Fruit fly (Drosophila melanogaster) whole organism, prepupa: ENCODE measurements around the gene Sgt.
A peak's percentile ranks its signal among the peaks of the same experiment; 100 is the strongest.

Experiments
- Blimp-1 ChIP-seq: fragments of 200-800 bp; sonication (Bioruptor generic); optimal IDR thresholded peaks from 3 replicates; lab custom pipeline; 2017; ENCODE audit warnings: missing biosample characterization, missing genetic modification characterization, mild to moderate bottlenecking, moderate library complexity, missing genetic modification reagents
- CG10669 ChIP-seq: fragments of 200-800 bp; sonication (Bioruptor generic); optimal IDR thresholded peaks from 3 replicates; lab custom pipeline; 2018; ENCODE audit warnings: missing biosample characterization, mild to moderate bottlenecking, missing genetic modification characterization, moderate library complexity
- CG11294 ChIP-seq: fragments of 200-800 bp; sonication (Bioruptor generic); IDR thresholded peaks from 2 replicates; pipeline ENCODE4 v1.3.6; 2022; ENCODE audit warnings: missing biosample characterization, missing genetic modification characterization
- CG11762 ChIP-seq: fragments of 200-800 bp; sonication (Bioruptor generic); optimal IDR thresholded peaks from 3 replicates; lab custom pipeline; 2016; ENCODE audit warnings: missing biosample characterization, missing genetic modification characterization; ENCODE audit not compliant: insufficient read depth
- CG15336 ChIP-seq: fragments of 200-800 bp; sonication (Bioruptor generic); IDR thresholded peaks from 2 replicates; pipeline ENCODE4 v1.3.6; 2022; ENCODE audit warnings: missing biosample characterization, missing genetic modification characterization
- CG1621 ChIP-seq: fragments of 200-800 bp; sonication (Bioruptor generic); optimal IDR thresholded peaks from 3 replicates; lab custom pipeline; 2018; ENCODE audit warnings: missing biosample characterization, mild to moderate bottlenecking, missing genetic modification characterization
- CG16779 ChIP-seq: fragments of 200-800 bp; sonication (Bioruptor generic); optimal IDR thresholded peaks from 3 replicates; lab custom pipeline; 2017; ENCODE audit warnings: missing biosample characterization, mild to moderate bottlenecking, missing genetic modification characterization
- CG31627 ChIP-seq: fragments of 200-800 bp; sonication (Bioruptor generic); optimal IDR thresholded peaks from 3 replicates; lab custom pipeline; 2016; ENCODE audit warnings: missing biosample characterization, missing genetic modification characterization
- CG32006 ChIP-seq: fragments of 200-800 bp; sonication (Bioruptor generic); optimal IDR thresholded peaks from 3 replicates; lab custom pipeline; 2017; ENCODE audit warnings: missing biosample characterization, mild to moderate bottlenecking, missing genetic modification characterization
- CG34406 ChIP-seq: fragments of 200-800 bp; sonication (Bioruptor generic); optimal IDR thresholded peaks from 3 replicates; lab custom pipeline; 2016; ENCODE audit warnings: missing biosample characterization, missing genetic modification characterization
- CG3919 ChIP-seq: fragments of 200-800 bp; sonication (Bioruptor generic); optimal IDR thresholded peaks from 3 replicates; lab custom pipeline; 2016; ENCODE audit warnings: missing biosample characterization, missing genetic modification characterization
- CG4318 ChIP-seq: fragments of 200-800 bp; sonication (Bioruptor generic); optimal IDR thresholded peaks from 3 replicates; lab custom pipeline; 2017; ENCODE audit warnings: missing biosample characterization, mild to moderate bottlenecking, missing genetic modification characterization
- CG6808 ChIP-seq: fragments of 200-800 bp; sonication (Bioruptor generic); optimal IDR thresholded peaks from 3 replicates; lab custom pipeline; 2017; ENCODE audit warnings: missing biosample characterization, missing genetic modification characterization, mild to moderate bottlenecking, moderate library complexity, missing genetic modification reagents
- CG6854 ChIP-seq: fragments of 200-800 bp; sonication (Bioruptor generic); optimal IDR thresholded peaks from 2 replicates; lab custom pipeline; 2017; ENCODE audit warnings: missing biosample characterization, mild to moderate bottlenecking, missing genetic modification characterization
- CG7368 ChIP-seq: fragments of 200-800 bp; sonication (Bioruptor generic); optimal IDR thresholded peaks from 3 replicates; lab custom pipeline; 2016; ENCODE audit warnings: missing biosample characterization, missing genetic modification characterization
- CG8119 ChIP-seq: fragments of 200-800 bp; sonication (Bioruptor generic); IDR thresholded peaks from 3 replicates; pipeline ENCODE4 v1.3.6; 2022; ENCODE audit warnings: missing biosample characterization, missing genetic modification characterization
- CG8319 ChIP-seq: fragments of 200-800 bp; sonication (Bioruptor generic); optimal IDR thresholded peaks from 3 replicates; lab custom pipeline; 2016; ENCODE audit warnings: missing biosample characterization, missing genetic modification characterization
- CG8632 ChIP-seq: fragments of 200-800 bp; sonication (Bioruptor generic); optimal IDR thresholded peaks from 3 replicates; lab custom pipeline; 2016; ENCODE audit warnings: missing biosample characterization, missing genetic modification characterization
- CG9139 ChIP-seq: fragments of 200-800 bp; sonication (Bioruptor generic); optimal IDR thresholded peaks from 3 replicates; lab custom pipeline; 2017; ENCODE audit warnings: missing biosample characterization, mild to moderate bottlenecking, missing genetic modification characterization
- Eip75B ChIP-seq: fragments of 200-800 bp; sonication (Bioruptor generic); optimal IDR thresholded peaks from 3 replicates; lab custom pipeline; 2016; ENCODE audit warnings: missing biosample characterization, missing genetic modification characterization
- Eip78C ChIP-seq: fragments of 200-800 bp; sonication (Bioruptor generic); peaks from one replicate; lab custom pipeline; 2016; ENCODE audit warnings: missing biosample characterization, missing genetic modification characterization
- Eip93F ChIP-seq: fragments of 200-800 bp; sonication (Bioruptor generic); optimal IDR thresholded peaks from 2 replicates; lab custom pipeline; 2016; ENCODE audit warnings: missing biosample characterization, mild to moderate bottlenecking, missing genetic modification characterization
- Ets21C ChIP-seq: fragments of 200-800 bp; sonication (Bioruptor generic); optimal IDR thresholded peaks from 3 replicates; lab custom pipeline; 2016; ENCODE audit warnings: missing biosample characterization, missing genetic modification characterization
- Gug ChIP-seq: fragments of 200-800 bp; sonication (Bioruptor generic); IDR thresholded peaks from 2 replicates; pipeline ENCODE4 v1.3.6; 2022; ENCODE audit warnings: missing biosample characterization, missing genetic modification characterization
- Hr38 ChIP-seq: sonication (Bioruptor generic); optimal IDR thresholded peaks from 2 replicates; lab custom pipeline; 2016; ENCODE audit warnings: missing biosample characterization, missing genetic modification characterization
- Met ChIP-seq: fragments of 200-800 bp; sonication (Bioruptor generic); optimal IDR thresholded peaks from 3 replicates; lab custom pipeline; 2016; ENCODE audit warnings: missing biosample characterization, missing genetic modification characterization
- OdsH ChIP-seq: fragments of 200-800 bp; sonication (Bioruptor generic); optimal IDR thresholded peaks from 3 replicates; lab custom pipeline; 2016; ENCODE audit warnings: missing biosample characterization, missing genetic modification characterization
- Smox ChIP-seq: fragments of 200-800 bp; sonication (Bioruptor generic); optimal IDR thresholded peaks from 3 replicates; lab custom pipeline; 2016; ENCODE audit warnings: missing biosample characterization, missing genetic modification characterization
- Sox14 ChIP-seq: fragments of 200-800 bp; sonication (Bioruptor generic); optimal IDR thresholded peaks from 3 replicates; lab custom pipeline; 2016; ENCODE audit warnings: missing biosample characterization, missing genetic modification characterization
- Sox15 ChIP-seq: fragments of 200-800 bp; sonication (Bioruptor generic); optimal IDR thresholded peaks from 3 replicates; lab custom pipeline; 2016; ENCODE audit warnings: missing biosample characterization, missing genetic modification characterization
- achi ChIP-seq: fragments of 200-800 bp; sonication (Bioruptor generic); optimal IDR thresholded peaks from 3 replicates; lab custom pipeline; 2016; ENCODE audit warnings: missing biosample characterization, missing genetic modification characterization
- acj6 ChIP-seq: fragments of 200-800 bp; sonication (Bioruptor generic); optimal IDR thresholded peaks from 3 replicates; lab custom pipeline; 2016; ENCODE audit warnings: missing biosample characterization, missing genetic modification characterization
- cyc ChIP-seq: fragments of 200-800 bp; sonication (Bioruptor generic); optimal IDR thresholded peaks from 3 replicates; lab custom pipeline; 2016; ENCODE audit warnings: missing biosample characterization, missing genetic modification characterization
- dac ChIP-seq: fragments of 200-800 bp; sonication (Bioruptor generic); optimal IDR thresholded peaks from 2 replicates; lab custom pipeline; 2017; ENCODE audit warnings: missing biosample characterization, mild to moderate bottlenecking, missing genetic modification characterization
- dsx ChIP-seq: fragments of 200-800 bp; optimal IDR thresholded peaks from 3 replicates; lab custom pipeline; 2019; ENCODE audit warnings: missing biosample characterization, mild to moderate bottlenecking, missing genetic modification characterization, moderate library complexity; ENCODE audit not compliant: poor library complexity, severe bottlenecking
- eg ChIP-seq: fragments of 200-800 bp; sonication (Bioruptor generic); IDR thresholded peaks from 3 replicates; pipeline ENCODE4 v1.3.6; 2022; ENCODE audit warnings: missing biosample characterization, missing genetic modification characterization
- esn ChIP-seq: fragments of 200-800 bp; sonication (Bioruptor generic); optimal IDR thresholded peaks from 2 replicates; lab custom pipeline; 2016; ENCODE audit warnings: missing biosample characterization, mild to moderate bottlenecking, missing genetic modification characterization, moderate library complexity
- fd59A ChIP-seq: fragments of 200-800 bp; sonication (Bioruptor generic); optimal IDR thresholded peaks from 2 replicates; lab custom pipeline; 2017; ENCODE audit warnings: missing biosample characterization, mild to moderate bottlenecking, missing genetic modification characterization, missing genetic modification reagents
- fkh ChIP-seq: fragments of 200-800 bp; sonication (Bioruptor generic); optimal IDR thresholded peaks from 3 replicates; lab custom pipeline; 2017; ENCODE audit warnings: missing biosample characterization, mild to moderate bottlenecking, missing genetic modification characterization, moderate library complexity
- lz ChIP-seq: fragments of 200-800 bp; sonication (Bioruptor generic); optimal IDR thresholded peaks from 3 replicates; lab custom pipeline; 2016; ENCODE audit warnings: missing biosample characterization, missing genetic modification characterization
- net ChIP-seq: fragments of 200-800 bp; sonication (Bioruptor generic); optimal IDR thresholded peaks from 3 replicates; lab custom pipeline; 2016; ENCODE audit warnings: missing biosample characterization, missing genetic modification characterization
- pdm3 ChIP-seq: fragments of 200-800 bp; sonication (Bioruptor generic); optimal IDR thresholded peaks from 3 replicates; lab custom pipeline; 2016; ENCODE audit warnings: missing biosample characterization, missing genetic modification characterization
- ss ChIP-seq, 2 experiments: fragments of 200-800 bp; sonication (Bioruptor generic); optimal IDR thresholded peaks; 2 replicates in 1 of 2; 3 replicates in 1 of 2; lab custom pipeline; 2017 to 2018; ENCODE audit warnings: mild to moderate bottlenecking in 2 of 2, missing biosample characterization in 2 of 2, missing genetic modification characterization in 2 of 2, moderate library complexity in 1 of 2
- svp ChIP-seq: fragments of 200-800 bp; sonication (Bioruptor generic); peaks from one replicate; lab custom pipeline; 2016; ENCODE audit warnings: missing biosample characterization, missing genetic modification characterization
- topi ChIP-seq: fragments of 200-800 bp; sonication (Bioruptor generic); optimal IDR thresholded peaks from 3 replicates; lab custom pipeline; 2016; ENCODE audit warnings: missing biosample characterization, missing genetic modification characterization
- vri ChIP-seq: fragments of 200-800 bp; sonication (Bioruptor generic); optimal IDR thresholded peaks from 3 replicates; lab custom pipeline; 2016; ENCODE audit warnings: missing biosample characterization, mild to moderate bottlenecking, missing genetic modification characterization

Sgt gene

dm6 chr2L:17466950-17467349 lies 4.5 kb upstream of the Sgt start (continued):
- TF ChIP-seq lz (peak; percentile 7), dac (no peak), CG8632 (peak; percentile 24), CG8119 (GFP tag; lab: Robert Waterston, UW) (peak; percentile 73), Blimp-1 (GFP tag; lab: Kevin White, UChicago) (no peak), CG15336 (GFP tag; lab: Robert Waterston, UW) (peak; percentile 75), CG31627 (GFP tag; lab: Kevin White, UChicago) (peak; percentile 17), Eip75B (GFP tag; lab: Kevin White, UChicago) (peak; percentile 49)

- no peak for TF ChIP-seq topi (GFP tag; lab: Kevin White, UChicago)
- peak; percentile 19 for TF ChIP-seq vri
- TF ChIP-seq CG8319 (GFP tag; lab: Kevin White, UChicago) = no peak
- no peak for TF ChIP-seq CG34406
- peak; percentile 76 for TF ChIP-seq fkh
- TF ChIP-seq dsx (GFP tag; lab: Kevin White, UChicago) = no peak
- no peak for TF ChIP-seq CG16779 (tag; lab: Kevin White, UChicago)
- TF ChIP-seq CG1621 = no peak
These were observed 773 bp upstream of the Sgt start for dm6 chr2L:17470630-17471029.

- no peak for TF ChIP-seq OdsH (GFP tag; lab: Kevin White, UChicago)
- peak; percentile 12 for TF ChIP-seq dsx (GFP tag; lab: Kevin White, UChicago)
- TF ChIP-seq Smox (GFP tag; lab: Kevin White, UChicago) = no peak
- TF ChIP-seq pdm3 (GFP tag; lab: Kevin White, UChicago) = no peak
- TF ChIP-seq Hr38 (GFP tag; lab: Kevin White, UChicago) = no peak
- TF ChIP-seq acj6 = no peak
- no peak for TF ChIP-seq dac
- no peak for TF ChIP-seq CG4318 (GFP tag; lab: Kevin White, UChicago)
- TF ChIP-seq ss (GFP tag; optimal IDR thresholded peaks at IDR 0.05; lab: Kevin White, UChicago) = no peak
- TF ChIP-seq CG32006 = no peak
- TF ChIP-seq lz = no peak
- no peak for TF ChIP-seq CG11294 (GFP tag; lab: Robert Waterston, UW)
- no peak for TF ChIP-seq CG6808 (GFP tag; lab: Kevin White, UChicago)
- TF ChIP-seq CG9139 (GFP tag; lab: Kevin White, UChicago) = no peak
- TF ChIP-seq achi = no peak
- no peak for TF ChIP-seq Ets21C (GFP tag; lab: Kevin White, UChicago)
- no peak for TF ChIP-seq eg (GFP tag; lab: Robert Waterston, UW)
- peak; percentile 31 for TF ChIP-seq fkh
- TF ChIP-seq cyc (GFP tag; lab: Kevin White, UChicago) = no peak
- TF ChIP-seq svp (GFP tag; lab: Kevin White, UChicago) = peak; percentile 56
- TF ChIP-seq CG10669 (GFP tag; lab: Kevin White, UChicago) = no peak
- TF ChIP-seq Sox14 (GFP tag; lab: Kevin White, UChicago) = no peak
- TF ChIP-seq fd59A = no peak
- TF ChIP-seq vri = peak; percentile 44
- TF ChIP-seq Gug = no peak
- TF ChIP-seq CG11762 = no peak
- TF ChIP-seq CG3919 = no peak
- TF ChIP-seq Eip93F (GFP tag; lab: Kevin White, UChicago) = peak; percentile 15
- peak; percentile 50 for TF ChIP-seq CG6854 (GFP tag; lab: Kevin White, UChicago)
- no peak for TF ChIP-seq Sox15 (GFP tag; lab: Kevin White, UChicago)
- TF ChIP-seq CG15336 (GFP tag; lab: Robert Waterston, UW) = no peak; the same call in 1 of the 2 replicates
- peak; percentile 9 for TF ChIP-seq esn (GFP tag; lab: Kevin White, UChicago)
- peak; percentile 69 for TF ChIP-seq Eip78C (GFP tag; lab: Kevin White, UChicago)
- TF ChIP-seq net (GFP tag; lab: Kevin White, UChicago) = no peak
- peak; percentile 13 for TF ChIP-seq CG1621
- no peak for TF ChIP-seq Met (GFP tag; lab: Kevin White, UChicago)
- TF ChIP-seq CG7368 (GFP tag; lab: Kevin White, UChicago) = no peak
- no peak for TF ChIP-seq Eip75B (GFP tag; lab: Kevin White, UChicago)
These were observed 1.4 kb downstream of the Sgt start, which contains the start of gene BicD for dm6 chr2L:17472582-17473524. Gene BicD, minus strand, starts transcription at chr2L:17473215.
